Fruit fly (Drosophila melanogaster) whole organism, prepupa: ENCODE results near the gene CG15385.

ENCODE experiments used
- Blimp-1 ChIP-seq: fragments of 200-800 bp; sonication (Bioruptor generic); optimal IDR thresholded peaks from 3 replicates; lab custom pipeline; 2017; ENCODE audit warnings: missing biosample characterization, missing genetic modification characterization, mild to moderate bottlenecking, moderate library complexity, missing genetic modification reagents
- CG10631 ChIP-seq: fragments of 200-800 bp; sonication (Bioruptor generic); optimal IDR thresholded peaks from 2 replicates; lab custom pipeline; 2016; ENCODE audit warnings: missing biosample characterization, missing genetic modification characterization
- CG10669 ChIP-seq: fragments of 200-800 bp; sonication (Bioruptor generic); optimal IDR thresholded peaks from 3 replicates; lab custom pipeline; 2018; ENCODE audit warnings: missing biosample characterization, mild to moderate bottlenecking, missing genetic modification characterization, moderate library complexity
- CG11294 ChIP-seq: fragments of 200-800 bp; sonication (Bioruptor generic); IDR thresholded peaks from 2 replicates; pipeline ENCODE4 v1.3.6; 2022; ENCODE audit warnings: missing biosample characterization, missing genetic modification characterization
- CG11762 ChIP-seq: fragments of 200-800 bp; sonication (Bioruptor generic); optimal IDR thresholded peaks from 3 replicates; lab custom pipeline; 2016; ENCODE audit warnings: missing biosample characterization, missing genetic modification characterization; ENCODE audit not compliant: insufficient read depth
- CG11902 ChIP-seq: fragments of 200-800 bp; sonication (Bioruptor generic); optimal IDR thresholded peaks from 3 replicates; lab custom pipeline; 2016; ENCODE audit warnings: missing biosample characterization, missing genetic modification characterization
- CG15336 ChIP-seq: fragments of 200-800 bp; sonication (Bioruptor generic); IDR thresholded peaks from 2 replicates; pipeline ENCODE4 v1.3.6; 2022; ENCODE audit warnings: missing biosample characterization, missing genetic modification characterization
- CG16779 ChIP-seq: fragments of 200-800 bp; sonication (Bioruptor generic); optimal IDR thresholded peaks from 3 replicates; lab custom pipeline; 2017; ENCODE audit warnings: missing biosample characterization, mild to moderate bottlenecking, missing genetic modification characterization
- CG3032 ChIP-seq: fragments of 200-800 bp; optimal IDR thresholded peaks from 2 replicates; lab custom pipeline; 2019; ENCODE audit warnings: missing biosample characterization, mild to moderate bottlenecking, missing genetic modification characterization, moderate library complexity
- CG31627 ChIP-seq: fragments of 200-800 bp; sonication (Bioruptor generic); optimal IDR thresholded peaks from 3 replicates; lab custom pipeline; 2016; ENCODE audit warnings: missing biosample characterization, missing genetic modification characterization
- CG32006 ChIP-seq: fragments of 200-800 bp; sonication (Bioruptor generic); optimal IDR thresholded peaks from 3 replicates; lab custom pipeline; 2017; ENCODE audit warnings: missing biosample characterization, mild to moderate bottlenecking, missing genetic modification characterization
- CG34406 ChIP-seq: fragments of 200-800 bp; sonication (Bioruptor generic); optimal IDR thresholded peaks from 3 replicates; lab custom pipeline; 2016; ENCODE audit warnings: missing biosample characterization, missing genetic modification characterization
- CG4318 ChIP-seq: fragments of 200-800 bp; sonication (Bioruptor generic); optimal IDR thresholded peaks from 3 replicates; lab custom pipeline; 2017; ENCODE audit warnings: missing biosample characterization, mild to moderate bottlenecking, missing genetic modification characterization
- CG6163 ChIP-seq: fragments of 200-800 bp; sonication (Bioruptor generic); IDR thresholded peaks from 3 replicates; pipeline ENCODE4 v1.3.6; 2022; ENCODE audit warnings: missing biosample characterization, missing genetic modification characterization
- CG6276 ChIP-seq: fragments of 200-800 bp; sonication (Bioruptor generic); optimal IDR thresholded peaks from 2 replicates; lab custom pipeline; 2017; ENCODE audit warnings: missing biosample characterization, mild to moderate bottlenecking, missing genetic modification characterization
- CG6792 ChIP-seq: fragments of 200-800 bp; sonication (Bioruptor generic); optimal IDR thresholded peaks from 3 replicates; lab custom pipeline; 2016; ENCODE audit warnings: missing biosample characterization, missing genetic modification characterization
- CG6808 ChIP-seq: fragments of 200-800 bp; sonication (Bioruptor generic); optimal IDR thresholded peaks from 3 replicates; lab custom pipeline; 2017; ENCODE audit warnings: missing biosample characterization, missing genetic modification characterization, mild to moderate bottlenecking, moderate library complexity, missing genetic modification reagents
- CG7368 ChIP-seq: fragments of 200-800 bp; sonication (Bioruptor generic); optimal IDR thresholded peaks from 3 replicates; lab custom pipeline; 2016; ENCODE audit warnings: missing biosample characterization, missing genetic modification characterization
- CG8319 ChIP-seq: fragments of 200-800 bp; sonication (Bioruptor generic); optimal IDR thresholded peaks from 3 replicates; lab custom pipeline; 2016; ENCODE audit warnings: missing biosample characterization, missing genetic modification characterization
- CG8632 ChIP-seq: fragments of 200-800 bp; sonication (Bioruptor generic); optimal IDR thresholded peaks from 3 replicates; lab custom pipeline; 2016; ENCODE audit warnings: missing biosample characterization, missing genetic modification characterization
- CG9139 ChIP-seq: fragments of 200-800 bp; sonication (Bioruptor generic); optimal IDR thresholded peaks from 3 replicates; lab custom pipeline; 2017; ENCODE audit warnings: missing biosample characterization, mild to moderate bottlenecking, missing genetic modification characterization
- Eip78C ChIP-seq: fragments of 200-800 bp; sonication (Bioruptor generic); peaks from one replicate; lab custom pipeline; 2016; ENCODE audit warnings: missing biosample characterization, missing genetic modification characterization
- Eip93F ChIP-seq: fragments of 200-800 bp; sonication (Bioruptor generic); optimal IDR thresholded peaks from 2 replicates; lab custom pipeline; 2016; ENCODE audit warnings: missing biosample characterization, mild to moderate bottlenecking, missing genetic modification characterization
- Ets21C ChIP-seq: fragments of 200-800 bp; sonication (Bioruptor generic); optimal IDR thresholded peaks from 3 replicates; lab custom pipeline; 2016; ENCODE audit warnings: missing biosample characterization, missing genetic modification characterization
- Ets96B ChIP-seq: fragments of 200-800 bp; optimal IDR thresholded peaks from 2 replicates; lab custom pipeline; 2019; ENCODE audit warnings: missing biosample characterization, mild to moderate bottlenecking, missing genetic modification characterization, moderate library complexity
- Gug ChIP-seq: fragments of 200-800 bp; sonication (Bioruptor generic); IDR thresholded peaks from 2 replicates; pipeline ENCODE4 v1.3.6; 2022; ENCODE audit warnings: missing biosample characterization, missing genetic modification characterization
- Hr38 ChIP-seq: sonication (Bioruptor generic); optimal IDR thresholded peaks from 2 replicates; lab custom pipeline; 2016; ENCODE audit warnings: missing biosample characterization, missing genetic modification characterization
- Hr39 ChIP-seq: fragments of 200-800 bp; sonication (Bioruptor generic); optimal IDR thresholded peaks from 2 replicates; lab custom pipeline; 2016; ENCODE audit warnings: missing biosample characterization, missing genetic modification characterization
- Hr4 ChIP-seq: fragments of 200-800 bp; sonication (Bioruptor generic); optimal IDR thresholded peaks from 3 replicates; lab custom pipeline; 2016; ENCODE audit warnings: missing biosample characterization, missing genetic modification characterization
- Lpt ChIP-seq: fragments of 200-800 bp; sonication (Bioruptor generic); optimal IDR thresholded peaks from 3 replicates; lab custom pipeline; 2016; ENCODE audit warnings: missing biosample characterization, missing genetic modification characterization
- Met ChIP-seq: fragments of 200-800 bp; sonication (Bioruptor generic); optimal IDR thresholded peaks from 3 replicates; lab custom pipeline; 2016; ENCODE audit warnings: missing biosample characterization, missing genetic modification characterization
- OdsH ChIP-seq: fragments of 200-800 bp; sonication (Bioruptor generic); optimal IDR thresholded peaks from 3 replicates; lab custom pipeline; 2016; ENCODE audit warnings: missing biosample characterization, missing genetic modification characterization
- Smox ChIP-seq: fragments of 200-800 bp; sonication (Bioruptor generic); optimal IDR thresholded peaks from 3 replicates; lab custom pipeline; 2016; ENCODE audit warnings: missing biosample characterization, missing genetic modification characterization
- Sox102F ChIP-seq: fragments of 200-800 bp; sonication (Bioruptor generic); optimal IDR thresholded peaks from 2 replicates; lab custom pipeline; 2016; ENCODE audit warnings: missing biosample characterization, mild to moderate bottlenecking, missing genetic modification characterization
- Sox14 ChIP-seq: fragments of 200-800 bp; sonication (Bioruptor generic); optimal IDR thresholded peaks from 3 replicates; lab custom pipeline; 2016; ENCODE audit warnings: missing biosample characterization, missing genetic modification characterization
- achi ChIP-seq: fragments of 200-800 bp; sonication (Bioruptor generic); optimal IDR thresholded peaks from 3 replicates; lab custom pipeline; 2016; ENCODE audit warnings: missing biosample characterization, missing genetic modification characterization
- acj6 ChIP-seq: fragments of 200-800 bp; sonication (Bioruptor generic); optimal IDR thresholded peaks from 3 replicates; lab custom pipeline; 2016; ENCODE audit warnings: missing biosample characterization, missing genetic modification characterization
- dac ChIP-seq: fragments of 200-800 bp; sonication (Bioruptor generic); optimal IDR thresholded peaks from 2 replicates; lab custom pipeline; 2017; ENCODE audit warnings: missing biosample characterization, mild to moderate bottlenecking, missing genetic modification characterization
- dsx ChIP-seq: fragments of 200-800 bp; optimal IDR thresholded peaks from 3 replicates; lab custom pipeline; 2019; ENCODE audit warnings: missing biosample characterization, mild to moderate bottlenecking, missing genetic modification characterization, moderate library complexity; ENCODE audit not compliant: poor library complexity, severe bottlenecking
- eg ChIP-seq: fragments of 200-800 bp; sonication (Bioruptor generic); IDR thresholded peaks from 3 replicates; pipeline ENCODE4 v1.3.6; 2022; ENCODE audit warnings: missing biosample characterization, missing genetic modification characterization
- esn ChIP-seq: fragments of 200-800 bp; sonication (Bioruptor generic); optimal IDR thresholded peaks from 2 replicates; lab custom pipeline; 2016; ENCODE audit warnings: missing biosample characterization, mild to moderate bottlenecking, missing genetic modification characterization, moderate library complexity
- fd59A ChIP-seq: fragments of 200-800 bp; sonication (Bioruptor generic); optimal IDR thresholded peaks from 2 replicates; lab custom pipeline; 2017; ENCODE audit warnings: missing biosample characterization, mild to moderate bottlenecking, missing genetic modification characterization, missing genetic modification reagents
- fd85E ChIP-seq: fragments of 200-800 bp; sonication (Bioruptor generic); optimal IDR thresholded peaks from 3 replicates; lab custom pipeline; 2016; ENCODE audit warnings: missing biosample characterization, missing genetic modification characterization
- fkh ChIP-seq: fragments of 200-800 bp; sonication (Bioruptor generic); optimal IDR thresholded peaks from 3 replicates; lab custom pipeline; 2017; ENCODE audit warnings: missing biosample characterization, mild to moderate bottlenecking, missing genetic modification characterization, moderate library complexity
- lz ChIP-seq: fragments of 200-800 bp; sonication (Bioruptor generic); optimal IDR thresholded peaks from 3 replicates; lab custom pipeline; 2016; ENCODE audit warnings: missing biosample characterization, missing genetic modification characterization
- net ChIP-seq: fragments of 200-800 bp; sonication (Bioruptor generic); optimal IDR thresholded peaks from 3 replicates; lab custom pipeline; 2016; ENCODE audit warnings: missing biosample characterization, missing genetic modification characterization
- pdm3 ChIP-seq: fragments of 200-800 bp; sonication (Bioruptor generic); optimal IDR thresholded peaks from 3 replicates; lab custom pipeline; 2016; ENCODE audit warnings: missing biosample characterization, missing genetic modification characterization
- salr ChIP-seq, 2 experiments: fragments of 200-800 bp; sonication (Bioruptor generic); optimal IDR thresholded peaks; 3 replicates each; lab custom pipeline; 2016 to 2018; ENCODE audit warnings: missing biosample characterization in 2 of 2, missing genetic modification characterization in 2 of 2, mild to moderate bottlenecking in 1 of 2
- spab ChIP-seq: fragments of 200-800 bp; sonication (Bioruptor generic); optimal IDR thresholded peaks from 2 replicates; lab custom pipeline; 2017; ENCODE audit warnings: missing biosample characterization, mild to moderate bottlenecking, missing genetic modification characterization, missing genetic modification reagents
- ss ChIP-seq, 2 experiments: fragments of 200-800 bp; sonication (Bioruptor generic); optimal IDR thresholded peaks; 2 replicates in 1 of 2; 3 replicates in 1 of 2; lab custom pipeline; 2017 to 2018; ENCODE audit warnings: mild to moderate bottlenecking in 2 of 2, missing biosample characterization in 2 of 2, missing genetic modification characterization in 2 of 2, moderate library complexity in 1 of 2
- svp ChIP-seq: fragments of 200-800 bp; sonication (Bioruptor generic); peaks from one replicate; lab custom pipeline; 2016; ENCODE audit warnings: missing biosample characterization, missing genetic modification characterization
- topi ChIP-seq: fragments of 200-800 bp; sonication (Bioruptor generic); optimal IDR thresholded peaks from 3 replicates; lab custom pipeline; 2016; ENCODE audit warnings: missing biosample characterization, missing genetic modification characterization

Gene CG15385

dm6 chr2L:2189100-2189499, 23.3 kb downstream of the CG15385 start:
- TF ChIP-seq CG8632 (GFP tag; lab: Kevin White, UChicago): peak; percentile 56
- no peak for TF ChIP-seq Hr38 (GFP tag; lab: Kevin White, UChicago)
- no peak for TF ChIP-seq fkh (GFP tag; lab: Kevin White, UChicago)
- TF ChIP-seq CG34406 (GFP tag; lab: Kevin White, UChicago): peak; percentile 56
- TF ChIP-seq CG11902: peak; percentile 66
- TF ChIP-seq svp: peak; percentile 92
- no peak for TF ChIP-seq ss (GFP tag; optimal IDR thresholded peaks at IDR 0.05; lab: Kevin White, UChicago)
- TF ChIP-seq CG6276 (GFP tag; lab: Kevin White, UChicago): peak; percentile 68
- peak; percentile 35 for TF ChIP-seq Eip93F (GFP tag; lab: Kevin White, UChicago)
- peak; percentile 78 for TF ChIP-seq CG6792
- peak; percentile 46 for TF ChIP-seq CG11762 (GFP tag; lab: Kevin White, UChicago)
- TF ChIP-seq Hr39 (GFP tag; lab: Kevin White, UChicago): peak; percentile 89
- TF ChIP-seq CG9139 (GFP tag; lab: Kevin White, UChicago): no peak
- peak; percentile 68 for TF ChIP-seq CG10631 (GFP tag; lab: Kevin White, UChicago)
- TF ChIP-seq CG4318: peak; percentile 42
- TF ChIP-seq dsx (GFP tag; lab: Kevin White, UChicago): peak; percentile 35
- peak; percentile 84 for TF ChIP-seq Smox (GFP tag; lab: Kevin White, UChicago)
- peak; percentile 90 for TF ChIP-seq CG31627 (GFP tag; lab: Kevin White, UChicago)
- TF ChIP-seq OdsH (GFP tag; lab: Kevin White, UChicago): peak; percentile 73
- 0 out of 2 replicates have a peak, but pooled peaks have one; percentile 19 for TF ChIP-seq CG11294 (GFP tag; lab: Robert Waterston, UW)
- peak; percentile 69 for TF ChIP-seq net (GFP tag; lab: Kevin White, UChicago)
- TF ChIP-seq achi (GFP tag; lab: Kevin White, UChicago): peak; percentile 77
- TF ChIP-seq Met (GFP tag; lab: Kevin White, UChicago): peak; percentile 90
- TF ChIP-seq Gug (GFP tag; lab: Robert Waterston, UW): no peak
- peak; percentile 76 for TF ChIP-seq CG32006
- peak; percentile 88 for TF ChIP-seq topi
- TF ChIP-seq CG6808 (GFP tag; lab: Kevin White, UChicago): no peak
- TF ChIP-seq Blimp-1 (GFP tag; lab: Kevin White, UChicago): peak; percentile 64
- peak; percentile 70 for TF ChIP-seq pdm3 (GFP tag; lab: Kevin White, UChicago)
- peak; percentile 60 for TF ChIP-seq CG8319 (GFP tag; lab: Kevin White, UChicago)
- peak; percentile 88 for TF ChIP-seq esn (GFP tag; lab: Kevin White, UChicago)
- peak; percentile 86 for TF ChIP-seq Eip78C (GFP tag; lab: Kevin White, UChicago)
- peak; percentile 12 to 35 for TF ChIP-seq salr (GFP tag; optimal IDR thresholded peaks at IDR 0.05; lab: Kevin White, UChicago)
- TF ChIP-seq Ets21C: peak; percentile 75
- peak; percentile 13 for TF ChIP-seq CG3032 (tag; lab: Kevin White, UChicago)
- peak; percentile 81 for TF ChIP-seq Sox14 (GFP tag; lab: Kevin White, UChicago)
- peak; percentile 43 for TF ChIP-seq Lpt (GFP tag; lab: Kevin White, UChicago)
- peak; percentile 88 for TF ChIP-seq lz (GFP tag; lab: Kevin White, UChicago)
- peak; percentile 51 for TF ChIP-seq dac (GFP tag; lab: Kevin White, UChicago)
- no peak for TF ChIP-seq fd59A (GFP tag; lab: Kevin White, UChicago)
- peak; percentile 66 for TF ChIP-seq eg (GFP tag; lab: Robert Waterston, UW)
- peak; percentile 76 for TF ChIP-seq acj6
- no peak for TF ChIP-seq CG16779 (tag; lab: Kevin White, UChicago)
- TF ChIP-seq Ets96B (tag; lab: Kevin White, UChicago): peak; percentile 45
- peak; percentile 80 for TF ChIP-seq CG6163 (GFP tag; lab: Robert Waterston, UW)
- TF ChIP-seq Hr4 (GFP tag; lab: Kevin White, UChicago): peak; percentile 53
- TF ChIP-seq CG10669 (GFP tag; lab: Kevin White, UChicago): peak; percentile 53
- peak; percentile 84 for TF ChIP-seq Sox102F (GFP tag; lab: Kevin White, UChicago)
- TF ChIP-seq CG7368 (GFP tag; lab: Kevin White, UChicago): peak; percentile 51
- peak; percentile 14 for TF ChIP-seq spab (GFP tag; lab: Kevin White, UChicago)
- peak; percentile 61; the same call in 1 of the 2 replicates for TF ChIP-seq CG15336 (GFP tag; lab: Robert Waterston, UW)
- TF ChIP-seq fd85E (GFP tag; lab: Kevin White, UChicago): no peak
